Worm (Caenorhabditis elegans): ENCODE measurements around the gene fbxb-72.

DNA sequence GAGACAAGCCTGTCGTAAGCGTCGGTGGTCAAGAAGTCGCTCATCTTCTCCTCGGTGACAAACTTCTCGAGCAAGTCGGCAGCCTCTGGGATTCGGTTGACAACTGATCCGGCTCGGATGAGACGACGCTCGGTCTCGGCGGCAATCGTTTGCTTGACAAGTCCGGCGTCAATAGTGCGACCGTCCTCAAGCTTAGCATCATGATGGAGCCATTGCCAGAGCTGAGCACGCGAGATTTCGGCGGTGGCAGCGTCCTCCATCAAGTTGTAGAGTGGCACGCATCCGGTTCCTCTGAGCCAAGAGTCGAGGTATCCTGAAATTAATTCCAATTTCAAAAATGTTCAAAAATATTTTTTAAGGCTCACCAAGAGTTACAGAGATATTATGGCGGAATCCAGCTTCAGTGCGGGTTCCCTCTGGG lies 728 bp upstream of the fbxb-72 start:
- TF ChIP-seq flt-1 (GFP tag; IDR thresholded peaks at IDR 0.05) (no peak), med-1 (GFP tag; optimal IDR thresholded peaks at IDR 0.05; ENCODE audit: insufficient read depth) (no peak), ref-1 (GFP tag; conservative IDR thresholded peaks at IDR 0.05) (no peak)

Data from whole organism, midembryonic.